Worm (Caenorhabditis elegans) whole organism, L3 larva: ENCODE data around the gene F35C11.3.

Source experiments
- ZK546.5 ChIP-seq: sonication (generic microtip); optimal IDR thresholded peaks from 2 replicates; lab custom pipeline; 2017; ENCODE audit warnings: missing biosample characterization, missing genetic modification characterization
- daf-12 ChIP-seq: fragments of 150-350 bp; optimal IDR thresholded peaks from 2 replicates; lab custom pipeline; 2014; ENCODE audit warnings: missing biosample characterization, missing genetic modification reagents, missing genetic modification characterization
- jun-1 ChIP-seq: fragments of 150-350 bp; optimal IDR thresholded peaks from 2 replicates; lab custom pipeline; 2014; ENCODE audit warnings: missing biosample characterization, missing genetic modification reagents, missing genetic modification characterization
- lin-39 ChIP-seq: fragments of 150-350 bp; optimal IDR thresholded peaks from 2 replicates; lab custom pipeline; 2018; ENCODE audit warnings: missing biosample characterization, missing genetic modification reagents, missing genetic modification characterization
- nhr-11 ChIP-seq: fragments of 150-350 bp; optimal IDR thresholded peaks from 2 replicates; lab custom pipeline; 2014; ENCODE audit warnings: missing biosample characterization, missing genetic modification characterization
- pha-4 ChIP-seq: fragments of 150-350 bp; optimal IDR thresholded peaks from 2 replicates; lab custom pipeline; 2014; ENCODE audit warnings: missing biosample characterization, missing genetic modification reagents, missing genetic modification characterization
- snpc-4 ChIP-seq: fragments of 150-350 bp; optimal IDR thresholded peaks from 2 replicates; lab custom pipeline; 2014; ENCODE audit warnings: missing biosample characterization, missing genetic modification characterization

DNA sequence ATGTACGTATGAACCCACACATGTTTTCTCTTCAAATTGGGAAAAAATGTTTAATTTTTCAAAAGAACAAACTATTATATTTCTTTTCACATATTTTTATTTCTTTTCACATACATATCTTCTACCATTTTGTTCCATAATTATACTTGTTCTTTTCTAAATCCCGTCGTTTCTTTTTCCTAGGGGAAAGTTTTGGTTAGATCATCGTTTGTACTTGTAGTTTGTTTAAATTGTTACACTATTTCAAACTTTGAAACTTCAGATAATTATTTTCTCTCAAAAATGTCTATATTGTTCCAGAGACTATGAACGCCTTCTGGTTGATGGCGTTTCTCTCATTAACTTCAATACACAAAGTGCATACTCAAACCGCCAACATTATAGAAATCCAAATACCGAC lies 9.4 kb downstream of the F35C11.3 start, which contains the start of gene F35C11.7:
- TF ChIP-seq pha-4 (tag; lab: Kevin White, UChicago) (no peak), ZK546.5 (no peak), lin-39 (no peak), jun-1 (tag; lab: Kevin White, UChicago) (no peak), snpc-4 (tag; lab: Kevin White, UChicago) (no peak), daf-12 (tag; lab: Kevin White, UChicago) (no peak), nhr-11 (tag; lab: Kevin White, UChicago) (no peak)
